Worm (Caenorhabditis elegans) whole organism, mixed stage, embryonic: ENCODE results near the gene cwp-5.

Experiments used
- M03D4.4 ChIP-seq: sonication (generic microtip); optimal IDR thresholded peaks from 2 replicates; lab custom pipeline; 2017; ENCODE audit warnings: mild to moderate bottlenecking, missing genetic modification characterization, missing compliant biosample characterization
- bed-3 ChIP-seq: fragments of 200-800 bp; sonication (Bioruptor generic); optimal IDR thresholded peaks from 3 replicates; lab custom pipeline; 2018; ENCODE audit warnings: mild to moderate bottlenecking, missing genetic modification characterization, moderate library complexity, missing compliant biosample characterization
- blmp-1 ChIP-seq: fragments of 150-350 bp; optimal IDR thresholded peaks from 2 replicates; lab custom pipeline; 2014; ENCODE audit warnings: missing biosample characterization, missing genetic modification characterization
- ceh-39 ChIP-seq: fragments of 150-350 bp; optimal IDR thresholded peaks from 2 replicates; lab custom pipeline; 2014; ENCODE audit warnings: missing biosample characterization, missing genetic modification characterization
- ceh-43 ChIP-seq: fragments of 200-800 bp; sonication (Bioruptor generic); optimal IDR thresholded peaks from 2 replicates; lab custom pipeline; 2018; ENCODE audit warnings: mild to moderate bottlenecking, missing genetic modification characterization, moderate library complexity, missing compliant biosample characterization
- ceh-83 ChIP-seq: fragments of 200-800 bp; sonication (Bioruptor generic); optimal IDR thresholded peaks from 2 replicates; lab custom pipeline; 2018; ENCODE audit warnings: mild to moderate bottlenecking, missing genetic modification characterization, missing compliant biosample characterization
- ces-1 ChIP-seq: fragments of 150-350 bp; optimal IDR thresholded peaks from 2 replicates; lab custom pipeline; 2014; ENCODE audit warnings: missing biosample characterization, missing genetic modification reagents, missing genetic modification characterization
- drap-1 ChIP-seq: fragments of 200-800 bp; sonication (Bioruptor generic); optimal IDR thresholded peaks from 3 replicates; lab custom pipeline; 2018; ENCODE audit warnings: mild to moderate bottlenecking, missing genetic modification characterization, missing compliant biosample characterization
- elt-1 ChIP-seq: sonication (generic microtip); optimal IDR thresholded peaks from 2 replicates; lab custom pipeline; 2017; ENCODE audit warnings: missing genetic modification characterization, mild to moderate bottlenecking, missing compliant biosample characterization, antibody characterized with exemption, moderate library complexity, borderline replicate concordance; ENCODE audit not compliant: insufficient read depth
- elt-3 ChIP-seq: fragments of 150-350 bp; optimal IDR thresholded peaks from 2 replicates; lab custom pipeline; 2014; ENCODE audit warnings: missing biosample characterization, missing genetic modification characterization
- flh-1 ChIP-seq: fragments of 200-800 bp; sonication (Bioruptor generic); optimal IDR thresholded peaks from 2 replicates; lab custom pipeline; 2018; ENCODE audit warnings: mild to moderate bottlenecking, missing genetic modification characterization, moderate library complexity, missing compliant biosample characterization
- ham-2 ChIP-seq: fragments of 200-800 bp; sonication (Bioruptor generic); optimal IDR thresholded peaks from 2 replicates; lab custom pipeline; 2018; ENCODE audit warnings: mild to moderate bottlenecking, missing genetic modification characterization, missing compliant biosample characterization
- hlh-1 ChIP-seq: fragments of 150-350 bp; optimal IDR thresholded peaks from 2 replicates; lab custom pipeline; 2014; ENCODE audit warnings: missing biosample characterization, missing genetic modification reagents, missing genetic modification characterization
- lin-13 ChIP-seq: fragments of 150-350 bp; optimal IDR thresholded peaks from 2 replicates; lab custom pipeline; 2014; ENCODE audit warnings: missing biosample characterization, missing genetic modification characterization
- lin-32 ChIP-seq: fragments of 200-800 bp; sonication (Bioruptor generic); optimal IDR thresholded peaks from 2 replicates; lab custom pipeline; 2018; ENCODE audit warnings: mild to moderate bottlenecking, missing genetic modification characterization, missing compliant biosample characterization
- lsy-2 ChIP-seq: fragments of 150-350 bp; optimal IDR thresholded peaks from 2 replicates; lab custom pipeline; 2014; ENCODE audit warnings: missing biosample characterization, missing genetic modification characterization
- mab-5 ChIP-seq: fragments of 150-350 bp; optimal IDR thresholded peaks from 2 replicates; lab custom pipeline; 2014; ENCODE audit warnings: missing biosample characterization, missing genetic modification characterization
- mep-1 ChIP-seq: fragments of 150-350 bp; optimal IDR thresholded peaks from 2 replicates; lab custom pipeline; 2017; ENCODE audit warnings: missing biosample characterization, missing genetic modification reagents, missing genetic modification characterization, inconsistent platforms
- mls-2 ChIP-seq: sonication (generic microtip); optimal IDR thresholded peaks from 2 replicates; lab custom pipeline; 2016; ENCODE audit warnings: mild to moderate bottlenecking, missing genetic modification characterization, moderate library complexity, missing compliant biosample characterization
- nhr-12 ChIP-seq: fragments of 150-350 bp; optimal IDR thresholded peaks from 2 replicates; lab custom pipeline; 2014; ENCODE audit warnings: missing biosample characterization, missing genetic modification characterization
- nhr-2 ChIP-seq: fragments of 150-350 bp; optimal IDR thresholded peaks from 2 replicates; lab custom pipeline; 2014; ENCODE audit warnings: missing biosample characterization, missing genetic modification characterization
- nhr-237 ChIP-seq: fragments of 150-350 bp; optimal IDR thresholded peaks from 2 replicates; lab custom pipeline; 2014; ENCODE audit warnings: missing biosample characterization, missing genetic modification characterization
- nhr-28 ChIP-seq: fragments of 150-350 bp; optimal IDR thresholded peaks from 2 replicates; lab custom pipeline; 2014; ENCODE audit warnings: missing biosample characterization, missing genetic modification characterization
- nhr-76 ChIP-seq: sonication (generic microtip); optimal IDR thresholded peaks from 2 replicates; lab custom pipeline; 2017; ENCODE audit warnings: missing biosample characterization, missing genetic modification characterization
- pha-4 ChIP-seq: fragments of 150-350 bp; optimal IDR thresholded peaks from 2 replicates; lab custom pipeline; 2018; ENCODE audit warnings: missing biosample characterization, missing genetic modification reagents, missing genetic modification characterization
- snpc-4 ChIP-seq: fragments of 150-350 bp; optimal IDR thresholded peaks from 2 replicates; lab custom pipeline; 2014; ENCODE audit warnings: missing biosample characterization, missing genetic modification characterization
- sptf-1 ChIP-seq: sonication (generic microtip); optimal IDR thresholded peaks from 2 replicates; lab custom pipeline; 2017; ENCODE audit warnings: mild to moderate bottlenecking, missing genetic modification characterization, moderate library complexity, missing compliant biosample characterization
- tbx-8 ChIP-seq: fragments of 200-800 bp; sonication (Bioruptor generic); optimal IDR thresholded peaks from 2 replicates; lab custom pipeline; 2018; ENCODE audit warnings: mild to moderate bottlenecking, missing genetic modification characterization, moderate library complexity, missing compliant biosample characterization
- unc-120 ChIP-seq: sonication (generic microtip); optimal IDR thresholded peaks from 2 replicates; lab custom pipeline; 2017; ENCODE audit warnings: missing genetic modification characterization, missing compliant biosample characterization; ENCODE audit not compliant: poor library complexity, severe bottlenecking
- unc-39 ChIP-seq: fragments of 150-350 bp; optimal IDR thresholded peaks from 2 replicates; lab custom pipeline; 2014; ENCODE audit warnings: missing biosample characterization, missing genetic modification characterization
- unc-62 ChIP-seq: fragments of 150-350 bp; optimal IDR thresholded peaks from 2 replicates; lab custom pipeline; 2014; ENCODE audit warnings: missing biosample characterization, missing genetic modification reagents, missing genetic modification characterization
- zip-8 ChIP-seq: fragments of 150-350 bp; optimal IDR thresholded peaks from 2 replicates; lab custom pipeline; 2014; ENCODE audit warnings: missing biosample characterization, missing genetic modification characterization
- ztf-11 ChIP-seq: fragments of 150-350 bp; optimal IDR thresholded peaks from 2 replicates; lab custom pipeline; 2014; ENCODE audit warnings: missing biosample characterization, missing genetic modification characterization

Gene cwp-5

ce11 chrX:13189861-13190260, at the start of gene cwp-5:
Gene cwp-5, minus strand, starts transcription at chrX:13189961.
- no peak for TF ChIP-seq M03D4.4 (tag; lab: Kevin White, UChicago)
- TF ChIP-seq, all 35 proteins: peak for 0

- TF ChIP-seq nhr-12 (tag; lab: Kevin White, UChicago) (no peak), ceh-39 (peak; percentile 21), ztf-11 (tag; lab: Kevin White, UChicago) (no peak), flh-1 (no peak), nhr-2 (tag; lab: Kevin White, UChicago) (no peak), bed-3 (no peak), lin-13 (tag; lab: Kevin White, UChicago) (no peak), lin-32 (GFP tag; lab: Kevin White, UChicago) (no peak), drap-1 (GFP tag; lab: Kevin White, UChicago) (no peak), nhr-237 (tag; lab: Kevin White, UChicago) (no peak), zip-8 (tag; lab: Kevin White, UChicago) (no peak), nhr-28 (tag; lab: Kevin White, UChicago) (no peak), ceh-83 (GFP tag; lab: Kevin White, UChicago) (no peak), pha-4 (tag; lab: Kevin White, UChicago) (no peak), blmp-1 (tag; lab: Kevin White, UChicago) (no peak), elt-1 (tag; lab: Kevin White, UChicago) (no peak), hlh-1 (tag; lab: Kevin White, UChicago) (peak; percentile 33), unc-120 (tag; lab: Kevin White, UChicago) (no peak)
Observed at ce11 chrX:13238197-13238596, 48.4 kb upstream of the cwp-5 start, which contains the start of gene K08H2.4. Gene K08H2.4, plus strand, starts transcription at chrX:13238497.

ce11 chrX:13237102-13237501, 47.3 kb upstream of the cwp-5 start, which contains the start of gene K08H2.3:
Gene K08H2.3, plus strand, starts transcription at chrX:13237402.
- TF ChIP-seq hlh-1 (tag; lab: Kevin White, UChicago) (no peak), elt-3 (tag; lab: Kevin White, UChicago) (no peak), pha-4 (tag; lab: Kevin White, UChicago) (no peak), elt-1 (tag; lab: Kevin White, UChicago) (no peak), tbx-8 (GFP tag; lab: Kevin White, UChicago) (no peak), ceh-39 (no peak), flh-1 (no peak), ceh-43 (GFP tag; lab: Kevin White, UChicago) (no peak), lin-13 (tag; lab: Kevin White, UChicago) (no peak)

- no peak for TF ChIP-seq ces-1 (GFP tag; lab: Kevin White, UChicago)
- no peak for TF ChIP-seq lin-13 (tag; lab: Kevin White, UChicago)
- no peak for TF ChIP-seq lsy-2 (tag; lab: Kevin White, UChicago)
- no peak for TF ChIP-seq ztf-11 (tag; lab: Kevin White, UChicago)
- no peak for TF ChIP-seq nhr-12 (tag; lab: Kevin White, UChicago)
- no peak for TF ChIP-seq ham-2 (GFP tag; lab: Kevin White, UChicago)
- no peak for TF ChIP-seq hlh-1 (tag; lab: Kevin White, UChicago)
- no peak for TF ChIP-seq unc-62 (GFP tag; lab: Kevin White, UChicago)
- no peak for TF ChIP-seq zip-8 (tag; lab: Kevin White, UChicago)
- no peak for TF ChIP-seq sptf-1 (tag; lab: Kevin White, UChicago)
- TF ChIP-seq nhr-28 (tag; lab: Kevin White, UChicago): no peak
- TF ChIP-seq mls-2: no peak
- TF ChIP-seq tbx-8 (GFP tag; lab: Kevin White, UChicago): no peak
- TF ChIP-seq mab-5 (tag; lab: Kevin White, UChicago): no peak
- TF ChIP-seq elt-1 (tag; lab: Kevin White, UChicago): no peak
Observed at ce11 chrX:13234879-13235278, 45.1 kb upstream of the cwp-5 start, which contains the start of gene K08H2.2. Gene K08H2.2, minus strand, starts transcription at chrX:13234979.

ce11 chrX:13232259-13232658, 42.5 kb upstream of the cwp-5 start, which contains the start of gene bgnt-1.5:
Gene bgnt-1.5, minus strand, starts transcription at chrX:13232359.
- TF ChIP-seq hlh-1 (tag; lab: Kevin White, UChicago) (no peak), unc-39 (no peak), unc-62 (GFP tag; lab: Kevin White, UChicago) (no peak), flh-1 (no peak), snpc-4 (no peak), mls-2 (no peak), ces-1 (GFP tag; lab: Kevin White, UChicago) (no peak), lsy-2 (tag; lab: Kevin White, UChicago) (no peak), ceh-83 (GFP tag; lab: Kevin White, UChicago) (no peak), mep-1 (tag; lab: Kevin White, UChicago) (no peak), ztf-11 (tag; lab: Kevin White, UChicago) (no peak), unc-120 (tag; lab: Kevin White, UChicago) (no peak), elt-1 (tag; lab: Kevin White, UChicago) (no peak), drap-1 (GFP tag; lab: Kevin White, UChicago) (no peak), mab-5 (tag; lab: Kevin White, UChicago) (no peak), ceh-39 (no peak), lin-13 (tag; lab: Kevin White, UChicago) (no peak), nhr-76 (tag; lab: Kevin White, UChicago) (no peak), ham-2 (GFP tag; lab: Kevin White, UChicago) (no peak), lin-32 (GFP tag; lab: Kevin White, UChicago) (no peak)
- TF ChIP-seq, all 35 proteins: peak for 0
